Worm (Caenorhabditis elegans): ENCODE measurements around the gene mcm-6.

The mcm-6 gene

ce11 chrIII:9779080-9779479 is 15.1 kb upstream of the mcm-6 start:
- TF ChIP-seq M03D4.4 (tag; optimal IDR thresholded peaks at IDR 0.05), result no peak

ce11 chrIII:9780254-9780653 is 13.9 kb upstream of the mcm-6 start, which contains the start of gene sqv-3:
Gene sqv-3, minus strand, starts transcription at chrIII:9780354.
- TF ChIP-seq ces-1 (GFP tag; optimal IDR thresholded peaks at IDR 0.05) (no peak), blmp-1 (tag; optimal IDR thresholded peaks at IDR 0.05) (no peak), snpc-4 (tag; optimal IDR thresholded peaks at IDR 0.05) (no peak), sptf-1 (tag; optimal IDR thresholded peaks at IDR 0.05) (no peak), pha-4 (tag; optimal IDR thresholded peaks at IDR 0.05) (no peak), nhr-237 (tag; optimal IDR thresholded peaks at IDR 0.05) (no peak)

- peak; percentile 94 for TF ChIP-seq mep-1 (tag; optimal IDR thresholded peaks at IDR 0.05)
- no peak for TF ChIP-seq mab-5 (tag; optimal IDR thresholded peaks at IDR 0.05)
- TF ChIP-seq M03D4.4 (tag; optimal IDR thresholded peaks at IDR 0.05), result peak; percentile 34
- peak; percentile 45 for TF ChIP-seq ces-1 (GFP tag; optimal IDR thresholded peaks at IDR 0.05)
- peak; percentile 91 for TF ChIP-seq lsy-2 (tag; optimal IDR thresholded peaks at IDR 0.05)
- peak; percentile 89 for TF ChIP-seq pha-4 (tag; optimal IDR thresholded peaks at IDR 0.05)
- TF ChIP-seq hlh-1 (tag; optimal IDR thresholded peaks at IDR 0.05), result peak; percentile 32
- peak; percentile 81 for TF ChIP-seq nhr-237 (tag; optimal IDR thresholded peaks at IDR 0.05)
- peak; percentile 82 for TF ChIP-seq unc-120 (tag; optimal IDR thresholded peaks at IDR 0.05; ENCODE audit: poor library complexity, severe bottlenecking)
- no peak for TF ChIP-seq nhr-76 (tag; optimal IDR thresholded peaks at IDR 0.05)
- no peak for TF ChIP-seq flh-1 (GFP tag; optimal IDR thresholded peaks at IDR 0.05)
- peak; percentile 86 for TF ChIP-seq ceh-39 (tag; optimal IDR thresholded peaks at IDR 0.05)
- TF ChIP-seq sem-2 (GFP tag; optimal IDR thresholded peaks at IDR 0.05), result no peak
- TF ChIP-seq drap-1 (GFP tag; optimal IDR thresholded peaks at IDR 0.05), result peak; percentile 17
- no peak for TF ChIP-seq blmp-1 (tag; optimal IDR thresholded peaks at IDR 0.05)
- TF ChIP-seq lin-13 (tag; optimal IDR thresholded peaks at IDR 0.05), result peak; percentile 85
- peak; percentile 60 for TF ChIP-seq unc-62 (GFP tag; optimal IDR thresholded peaks at IDR 0.05)
- TF ChIP-seq cnd-1 (tag; optimal IDR thresholded peaks at IDR 0.05), result no peak
- TF ChIP-seq unc-39 (tag; optimal IDR thresholded peaks at IDR 0.05), result no peak
- no peak for TF ChIP-seq sptf-1 (tag; optimal IDR thresholded peaks at IDR 0.05)
These were observed 13.4 kb upstream of the mcm-6 start, which contains the start of gene vha-1 for ce11 chrIII:9780665-9781304. Gene vha-1, plus strand, starts transcription at chrIII:9781254.

- TF ChIP-seq lin-13 (tag; optimal IDR thresholded peaks at IDR 0.05) (no peak), unc-120 (tag; optimal IDR thresholded peaks at IDR 0.05; ENCODE audit: poor library complexity, severe bottlenecking) (no peak), tbx-8 (GFP tag; optimal IDR thresholded peaks at IDR 0.05) (no peak), nhr-28 (tag; optimal IDR thresholded peaks at IDR 0.05) (no peak), drap-1 (GFP tag; optimal IDR thresholded peaks at IDR 0.05) (no peak), cnd-1 (tag; optimal IDR thresholded peaks at IDR 0.05) (no peak), unc-62 (GFP tag; optimal IDR thresholded peaks at IDR 0.05) (no peak), mls-2 (tag; optimal IDR thresholded peaks at IDR 0.05) (no peak), M03D4.4 (tag; optimal IDR thresholded peaks at IDR 0.05) (no peak), mep-1 (tag; optimal IDR thresholded peaks at IDR 0.05) (no peak), nhr-76 (tag; optimal IDR thresholded peaks at IDR 0.05) (no peak), lin-32 (GFP tag; optimal IDR thresholded peaks at IDR 0.05) (no peak)
These were observed 12.1 kb upstream of the mcm-6 start, which contains the start of gene vha-2 for ce11 chrIII:9782011-9782436. Gene vha-2, plus strand, starts transcription at chrIII:9782164.

ce11 chrIII:9782483-9783081 is 11.6 kb upstream of the mcm-6 start, which contains the start of gene R10E11.6:
Gene R10E11.6, plus strand, starts transcription at chrIII:9783006.
- TF ChIP-seq drap-1 (GFP tag; optimal IDR thresholded peaks at IDR 0.05) (no peak), mls-2 (tag; optimal IDR thresholded peaks at IDR 0.05) (no peak), lin-13 (tag; optimal IDR thresholded peaks at IDR 0.05) (no peak), nhr-2 (tag; optimal IDR thresholded peaks at IDR 0.05) (no peak), pha-4 (tag; optimal IDR thresholded peaks at IDR 0.05) (no peak), sptf-1 (tag; optimal IDR thresholded peaks at IDR 0.05) (no peak), ceh-39 (tag; optimal IDR thresholded peaks at IDR 0.05) (no peak), snpc-4 (tag; optimal IDR thresholded peaks at IDR 0.05) (no peak), nhr-28 (tag; optimal IDR thresholded peaks at IDR 0.05) (no peak), ztf-11 (tag; optimal IDR thresholded peaks at IDR 0.05) (no peak), nhr-237 (tag; optimal IDR thresholded peaks at IDR 0.05) (no peak), sem-2 (GFP tag; optimal IDR thresholded peaks at IDR 0.05) (no peak), elt-1 (tag; optimal IDR thresholded peaks at IDR 0.05; ENCODE audit: borderline replicate concordance, insufficient read depth) (no peak), zip-8 (tag; optimal IDR thresholded peaks at IDR 0.05) (no peak), ham-2 (GFP tag; optimal IDR thresholded peaks at IDR 0.05) (no peak), lsy-2 (tag; optimal IDR thresholded peaks at IDR 0.05) (no peak), M03D4.4 (tag; optimal IDR thresholded peaks at IDR 0.05) (no peak), nhr-12 (tag; optimal IDR thresholded peaks at IDR 0.05) (no peak)
